Fruit fly (Drosophila melanogaster): ENCODE measurements around the gene Kdsr.

DNA sequence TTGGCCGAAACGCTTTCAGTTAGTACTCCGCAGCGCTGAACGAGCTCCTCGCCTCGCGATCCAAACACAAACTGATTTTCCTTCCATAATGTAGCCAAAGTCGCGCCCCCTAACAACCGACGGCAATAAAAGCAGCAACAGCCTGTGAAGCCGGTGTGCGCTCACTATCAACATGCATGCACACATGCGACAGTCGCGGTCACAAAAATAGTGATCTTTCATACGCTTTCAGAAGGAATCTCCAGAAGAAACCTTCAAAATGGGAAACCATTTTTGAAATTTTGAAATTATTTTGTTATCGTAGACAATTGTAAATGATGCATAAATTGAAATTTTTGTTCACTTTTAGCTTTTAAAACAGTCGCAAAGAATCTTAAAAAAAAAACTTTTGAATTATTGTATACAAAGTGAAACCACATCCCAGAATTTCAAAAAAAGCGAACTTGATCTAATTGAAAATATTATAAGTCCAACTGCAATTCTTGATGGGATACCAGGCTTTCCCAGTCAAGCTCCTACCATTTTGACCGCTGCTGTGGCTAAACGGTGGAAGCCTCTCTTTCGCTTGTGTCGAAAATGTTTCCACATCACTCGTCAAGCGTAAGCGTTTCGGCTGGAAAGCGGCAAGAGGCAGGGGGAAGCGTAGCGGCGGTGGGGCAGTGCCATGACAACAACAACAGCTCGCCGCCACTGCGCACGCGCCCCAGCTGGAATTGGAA, 29.9 kb downstream of the Kdsr start, which contains the start of gene Cad96Cb:
- TF ChIP-seq CG1620 (GFP tag; optimal IDR thresholded peaks at IDR 0.05): no peak
- no peak for TF ChIP-seq CG33017 (tag; optimal IDR thresholded peaks at IDR 0.05)
- TF ChIP-seq cic (GFP tag; optimal IDR thresholded peaks at IDR 0.05): no peak
- no peak for TF ChIP-seq Mnt (GFP tag; optimal IDR thresholded peaks at IDR 0.05)
- no peak for TF ChIP-seq CG11617 (GFP tag; optimal IDR thresholded peaks at IDR 0.05)
- TF ChIP-seq Crg-1 (GFP tag; optimal IDR thresholded peaks at IDR 0.05): no peak
